Worm (Caenorhabditis elegans) whole organism, L2 larva: ENCODE data around the gene Y105C5B.8.

ENCODE experiments used
- aly-2 ChIP-seq: fragments of 150-350 bp; optimal IDR thresholded peaks from 2 replicates; lab custom pipeline; 2014; ENCODE audit warnings: missing biosample characterization, missing genetic modification characterization
- blmp-1 ChIP-seq: sonication (generic microtip); optimal IDR thresholded peaks from 2 replicates; lab custom pipeline; 2017; ENCODE audit warnings: missing genetic modification characterization, mild to moderate bottlenecking, missing compliant biosample characterization, antibody characterized with exemption, moderate library complexity; ENCODE audit not compliant: insufficient read depth
- ceh-82 ChIP-seq: fragments of 150-350 bp; optimal IDR thresholded peaks from 2 replicates; lab custom pipeline; 2014; ENCODE audit warnings: missing biosample characterization, missing genetic modification characterization
- lin-39 ChIP-seq: fragments of 150-350 bp; optimal IDR thresholded peaks from 2 replicates; lab custom pipeline; 2014; ENCODE audit warnings: missing biosample characterization, missing genetic modification reagents, missing genetic modification characterization
- lsy-2 ChIP-seq, 2 experiments: fragments of 150-350 bp in 1 of 2; sonication (generic microtip) in 1 of 2; optimal IDR thresholded peaks; 2 replicates each; lab custom pipeline; 2014 to 2017; ENCODE audit warnings: missing biosample characterization in 2 of 2, missing genetic modification characterization in 2 of 2
- mdl-1 ChIP-seq, 2 experiments: fragments of 150-350 bp in 1 of 2; sonication (generic microtip) in 1 of 2; optimal IDR thresholded peaks; 2 replicates each; lab custom pipeline; 2017; ENCODE audit warnings: missing biosample characterization in 2 of 2, missing genetic modification characterization in 2 of 2
- nhr-11 ChIP-seq: fragments of 150-350 bp; optimal IDR thresholded peaks from 2 replicates; lab custom pipeline; 2014; ENCODE audit warnings: missing biosample characterization, missing genetic modification characterization
- nhr-77 ChIP-seq: fragments of 150-350 bp; optimal IDR thresholded peaks from 2 replicates; lab custom pipeline; 2014; ENCODE audit warnings: missing biosample characterization, missing genetic modification characterization
- unc-62 ChIP-seq: fragments of 150-350 bp; optimal IDR thresholded peaks from 2 replicates; lab custom pipeline; 2014; ENCODE audit warnings: missing biosample characterization, missing genetic modification reagents, missing genetic modification characterization
- ztf-4 ChIP-seq: fragments of 150-350 bp; optimal IDR thresholded peaks from 2 replicates; lab custom pipeline; 2014; ENCODE audit warnings: missing biosample characterization, missing genetic modification characterization

ce11 chrIV:15962801-15963200, 36.2 kb upstream of the Y105C5B.8 start, which contains the start of gene Y105C5B.17:
- TF ChIP-seq ztf-4 (tag; lab: Kevin White, UChicago) = no peak
- no peak for TF ChIP-seq blmp-1 (tag; lab: Kevin White, UChicago)
- no peak for TF ChIP-seq lin-39
- no peak for TF ChIP-seq nhr-11 (tag; lab: Kevin White, UChicago)
- no peak for TF ChIP-seq ceh-82 (tag; lab: Kevin White, UChicago)
- TF ChIP-seq nhr-77 (tag; lab: Kevin White, UChicago) = no peak
- TF ChIP-seq mdl-1 (tag; optimal IDR thresholded peaks at IDR 0.05; lab: Kevin White, UChicago) = no peak
- no peak for TF ChIP-seq lsy-2 (tag; optimal IDR thresholded peaks at IDR 0.05; lab: Kevin White, UChicago)
- TF ChIP-seq aly-2 (tag; lab: Kevin White, UChicago) = no peak
- no peak for TF ChIP-seq unc-62 (GFP tag; lab: Kevin White, UChicago)
